Worm (Caenorhabditis elegans) whole organism, L3 larva: ENCODE results near the gene C11E4.8.

ENCODE experiments used
- ceh-16 ChIP-seq: sonication (generic microtip); optimal IDR thresholded peaks from 2 replicates; lab custom pipeline; 2017; ENCODE audit warnings: missing biosample characterization, missing genetic modification characterization
- ceh-82 ChIP-seq: fragments of 150-350 bp; optimal IDR thresholded peaks from 2 replicates; lab custom pipeline; 2014; ENCODE audit warnings: missing biosample characterization, missing genetic modification characterization
- egl-27 ChIP-seq: sonication (generic microtip); optimal IDR thresholded peaks from 4 replicates; lab custom pipeline; 2017; ENCODE audit warnings: missing biosample characterization, missing genetic modification reagents, missing genetic modification characterization
- egl-5 ChIP-seq: fragments of 150-350 bp; optimal IDR thresholded peaks from 2 replicates; lab custom pipeline; 2017; ENCODE audit warnings: missing biosample characterization, missing genetic modification reagents, missing genetic modification characterization, inconsistent platforms
- elt-2 ChIP-seq: sonication (generic microtip); optimal IDR thresholded peaks from 2 replicates; lab custom pipeline; 2016; ENCODE audit warnings: missing genetic modification reagents, mild to moderate bottlenecking, missing genetic modification characterization, missing compliant biosample characterization
- elt-3 ChIP-seq, 3 experiments: fragments of 150-350 bp in 1 of 3; sonication (generic microtip) in 2 of 3; optimal IDR thresholded peaks; 2 replicates in 2 of 3; 4 replicates in 1 of 3; lab custom pipeline; 2014 to 2017; ENCODE audit warnings: missing biosample characterization in 3 of 3, missing genetic modification characterization in 3 of 3
- eor-1 ChIP-seq, 2 experiments: fragments of 150-350 bp; optimal IDR thresholded peaks; 2 replicates each; lab custom pipeline; 2014 to 2018; ENCODE audit warnings: missing biosample characterization in 2 of 2, missing genetic modification characterization in 2 of 2
- fkh-10 ChIP-seq: sonication (generic microtip); optimal IDR thresholded peaks from 2 replicates; lab custom pipeline; 2017; ENCODE audit warnings: missing biosample characterization, missing genetic modification reagents, missing genetic modification characterization
- hmg-11 ChIP-seq: sonication (generic microtip); optimal IDR thresholded peaks from 2 replicates; lab custom pipeline; 2016; ENCODE audit warnings: missing genetic modification characterization, missing compliant biosample characterization
- jun-1 ChIP-seq: fragments of 150-350 bp; optimal IDR thresholded peaks from 2 replicates; lab custom pipeline; 2014; ENCODE audit warnings: missing biosample characterization, missing genetic modification reagents, missing genetic modification characterization
- mdl-1 ChIP-seq: fragments of 150-350 bp; optimal IDR thresholded peaks from 2 replicates; lab custom pipeline; 2014; ENCODE audit warnings: missing biosample characterization, missing genetic modification characterization
- mml-1 ChIP-seq: fragments of 150-350 bp; sonication (generic microtip); optimal IDR thresholded peaks from 3 replicates; lab custom pipeline; 2014; ENCODE audit warnings: missing biosample characterization, missing genetic modification characterization
- nfya-1 ChIP-seq: sonication (generic microtip); optimal IDR thresholded peaks from 2 replicates; lab custom pipeline; 2017; ENCODE audit warnings: missing genetic modification characterization, mild to moderate bottlenecking, missing compliant biosample characterization, antibody characterized with exemption, moderate library complexity; ENCODE audit not compliant: insufficient read depth
- nhr-23 ChIP-seq: fragments of 150-350 bp; optimal IDR thresholded peaks from 2 replicates; lab custom pipeline; 2014; ENCODE audit warnings: missing biosample characterization, missing genetic modification reagents, missing genetic modification characterization
- nhr-237 ChIP-seq: fragments of 150-350 bp; optimal IDR thresholded peaks from 2 replicates; lab custom pipeline; 2014; ENCODE audit warnings: missing biosample characterization, missing genetic modification characterization
- nhr-25 ChIP-seq: sonication (generic microtip); optimal IDR thresholded peaks from 2 replicates; lab custom pipeline; 2017; ENCODE audit warnings: missing biosample characterization, missing genetic modification characterization
- nhr-28 ChIP-seq: fragments of 150-350 bp; optimal IDR thresholded peaks from 2 replicates; lab custom pipeline; 2014; ENCODE audit warnings: missing biosample characterization, missing genetic modification characterization
- nhr-43 ChIP-seq: sonication (generic microtip); optimal IDR thresholded peaks from 2 replicates; lab custom pipeline; 2016; ENCODE audit warnings: mild to moderate bottlenecking, missing genetic modification characterization, missing compliant biosample characterization; ENCODE audit not compliant: poor library complexity, severe bottlenecking
- nhr-67 ChIP-seq: fragments of 150-350 bp; optimal IDR thresholded peaks from 2 replicates; lab custom pipeline; 2014; ENCODE audit warnings: missing biosample characterization, missing genetic modification characterization
- nhr-76 ChIP-seq: fragments of 150-350 bp; sonication (generic microtip); optimal IDR thresholded peaks from 5 replicates; lab custom pipeline; 2014; ENCODE audit warnings: missing biosample characterization, missing genetic modification characterization
- pha-4 ChIP-seq: fragments of 150-350 bp; optimal IDR thresholded peaks from 2 replicates; lab custom pipeline; 2014; ENCODE audit warnings: missing biosample characterization, missing genetic modification reagents, missing genetic modification characterization
- pqm-1 ChIP-seq: fragments of 150-350 bp; optimal IDR thresholded peaks from 2 replicates; lab custom pipeline; 2017; ENCODE audit warnings: missing biosample characterization, missing genetic modification characterization, inconsistent platforms
- sea-2 ChIP-seq: fragments of 150-350 bp; sonication (generic microtip); optimal IDR thresholded peaks from 4 replicates; lab custom pipeline; 2014; ENCODE audit warnings: missing biosample characterization, missing genetic modification reagents, missing genetic modification characterization
- skn-1 ChIP-seq: fragments of 150-350 bp; optimal IDR thresholded peaks from 2 replicates; lab custom pipeline; 2014; ENCODE audit warnings: missing biosample characterization, missing genetic modification characterization
- unc-39 ChIP-seq: sonication (generic microtip); optimal IDR thresholded peaks from 4 replicates; lab custom pipeline; 2017; ENCODE audit warnings: missing biosample characterization, missing genetic modification characterization
- zag-1 ChIP-seq: fragments of 150-350 bp; optimal IDR thresholded peaks from 2 replicates; lab custom pipeline; 2014; ENCODE audit warnings: missing biosample characterization, missing genetic modification characterization

The C11E4.8 gene

ce11 chrX:9637700-9638099 is 17.5 kb downstream of the C11E4.8 start (continued):
- TF ChIP-seq elt-2 (tag; lab: Kevin White, UChicago), result peak; percentile 42

ce11 chrX:9638825-9639474 is 18.7 kb downstream of the C11E4.8 start:
- TF ChIP-seq nhr-25 (tag; lab: Kevin White, UChicago) (peak; percentile 75), pqm-1 (tag; lab: Kevin White, UChicago) (peak; percentile 67), nhr-23 (tag; lab: Kevin White, UChicago) (peak; percentile 28), elt-2 (tag; lab: Kevin White, UChicago) (peak; percentile 64), pha-4 (tag; lab: Kevin White, UChicago) (peak; percentile 33), eor-1 (tag; optimal IDR thresholded peaks at IDR 0.05; lab: Kevin White, UChicago) (no peak), mml-1 (tag; lab: Kevin White, UChicago) (no peak)
- TF ChIP-seq, all 47 proteins: peak for 5

- TF ChIP-seq skn-1, result no peak
- no peak for TF ChIP-seq eor-1 (tag; optimal IDR thresholded peaks at IDR 0.05; lab: Kevin White, UChicago)
- TF ChIP-seq nhr-25 (tag; lab: Kevin White, UChicago), result no peak
- no peak for TF ChIP-seq nhr-28
- TF ChIP-seq nfya-1 (tag; lab: Kevin White, UChicago), result no peak
- TF ChIP-seq nhr-67 (tag; lab: Kevin White, UChicago), result no peak
- TF ChIP-seq egl-27 (tag; lab: Kevin White, UChicago), result no peak
- no peak for TF ChIP-seq pha-4 (tag; lab: Kevin White, UChicago)
- TF ChIP-seq sea-2 (GFP tag; lab: Kevin White, UChicago), result no peak
- TF ChIP-seq mdl-1 (tag; lab: Kevin White, UChicago), result no peak
- TF ChIP-seq egl-5 (tag; lab: Kevin White, UChicago), result no peak
Measured at ce11 chrX:9640902-9641301, 20.7 kb downstream of the C11E4.8 start.

ce11 chrX:9642775-9643461 is 22.7 kb downstream of the C11E4.8 start:
- TF ChIP-seq egl-5 (tag; lab: Kevin White, UChicago) (peak; percentile 35), ceh-16 (tag; lab: Kevin White, UChicago) (no peak), elt-2 (tag; lab: Kevin White, UChicago) (no peak), nhr-76 (no peak), nhr-25 (tag; lab: Kevin White, UChicago) (peak; percentile 29), nhr-23 (tag; lab: Kevin White, UChicago) (peak; percentile 73)
- TF ChIP-seq, all 47 proteins: peak for 3

ce11 chrX:9648098-9648574 is 27.9 kb downstream of the C11E4.8 start, which contains the start of gene F34H10.4:
TSS of gene F34H10.4 (plus strand) at chrX:9648524.
- no peak for TF ChIP-seq unc-39 (tag; lab: Kevin White, UChicago)
- no peak for TF ChIP-seq ceh-82 (tag; lab: Kevin White, UChicago)
- no peak for TF ChIP-seq elt-3 (tag; optimal IDR thresholded peaks at IDR 0.05; lab: Kevin White, UChicago)
- no peak for TF ChIP-seq nhr-43 (tag; lab: Kevin White, UChicago)
- TF ChIP-seq fkh-10, result peak; percentile 89
- no peak for TF ChIP-seq jun-1
- no peak for TF ChIP-seq hmg-11 (tag; lab: Kevin White, UChicago)
- TF ChIP-seq nfya-1 (tag; lab: Kevin White, UChicago), result peak; percentile 6

- no peak for TF ChIP-seq elt-2 (tag; lab: Kevin White, UChicago)
- no peak for TF ChIP-seq fkh-10
- no peak for TF ChIP-seq nhr-76
- no peak for TF ChIP-seq jun-1
- TF ChIP-seq eor-1 (tag; optimal IDR thresholded peaks at IDR 0.05; lab: Kevin White, UChicago), result no peak
- no peak for TF ChIP-seq nhr-237
- TF ChIP-seq nhr-28, result no peak
- no peak for TF ChIP-seq zag-1 (tag; lab: Kevin White, UChicago)
- TF ChIP-seq nfya-1 (tag; lab: Kevin White, UChicago), result no peak
- no peak for TF ChIP-seq nhr-67 (tag; lab: Kevin White, UChicago)
- no peak for TF ChIP-seq nhr-43 (tag; lab: Kevin White, UChicago)
- TF ChIP-seq skn-1, result no peak
- TF ChIP-seq, all 47 proteins: peak for 0
Measured at ce11 chrX:9653016-9653415, 32.8 kb downstream of the C11E4.8 start, which contains the start of gene aex-2. TSS of gene aex-2 (minus strand) at chrX:9653116.
